Worm (Caenorhabditis elegans): ENCODE data around the gene F43G6.16.

F43G6.16 gene

DNA sequence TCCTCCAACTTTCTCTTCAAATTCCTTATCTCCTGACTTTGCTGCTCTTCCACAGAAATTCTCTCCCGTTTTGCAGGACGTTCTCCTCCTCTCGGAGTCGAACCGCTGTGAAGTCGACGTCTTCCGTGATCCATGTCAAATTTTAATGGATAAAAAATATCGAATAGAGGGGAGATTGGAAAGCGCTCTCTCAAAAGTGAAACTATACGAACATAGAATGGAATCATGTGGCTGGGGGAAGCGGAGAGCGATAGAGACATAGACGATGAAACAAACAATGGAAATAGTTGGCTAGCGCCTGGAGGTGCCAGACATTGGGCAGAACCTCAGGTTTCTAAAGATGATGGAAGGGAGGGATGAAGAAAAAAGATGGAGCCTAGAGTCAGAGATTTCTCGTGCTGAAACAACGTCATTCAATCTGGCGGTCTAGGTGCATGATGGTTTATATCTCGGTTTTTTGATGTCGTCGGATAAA is 31.5 kb upstream of the F43G6.16 start, which contains the start of gene F43G6.8 (continued):
- no peak for TF ChIP-seq ceh-16 (tag; optimal IDR thresholded peaks at IDR 0.05)

DNA sequence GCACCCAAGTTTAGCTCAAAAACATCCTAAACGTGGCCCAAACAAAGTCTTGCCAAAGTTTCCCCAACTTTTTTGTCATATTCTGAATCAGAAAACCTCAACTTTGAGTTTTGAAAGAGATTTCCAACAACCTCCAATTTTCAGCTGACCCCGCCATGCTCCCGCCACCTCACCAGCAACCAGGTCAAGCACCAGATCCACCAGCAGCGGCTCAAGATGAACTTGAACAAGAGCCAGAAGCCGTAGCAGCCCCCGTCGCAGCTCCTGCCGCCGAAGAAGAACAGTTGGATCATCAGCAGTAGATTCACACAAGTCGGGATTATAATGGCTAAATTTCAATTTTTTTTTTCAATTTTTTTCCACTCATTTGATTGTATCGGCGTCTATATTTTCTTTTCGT is 28.8 kb upstream of the F43G6.16 start:
- no peak for TF ChIP-seq unc-55 (GFP tag; optimal IDR thresholded peaks at IDR 0.05)
- TF ChIP-seq unc-39 (tag; optimal IDR thresholded peaks at IDR 0.05): no peak
- no peak for TF ChIP-seq nhr-25 (tag; optimal IDR thresholded peaks at IDR 0.05)
- no peak for TF ChIP-seq dmd-4 (tag; optimal IDR thresholded peaks at IDR 0.05)
- TF ChIP-seq ztf-1 (GFP tag; conservative IDR thresholded peaks at IDR 0.05): no peak
- TF ChIP-seq alr-1 (tag; optimal IDR thresholded peaks at IDR 0.05): no peak
- TF ChIP-seq Y55F3AM.14 (GFP tag; optimal IDR thresholded peaks at IDR 0.05): no peak

DNA sequence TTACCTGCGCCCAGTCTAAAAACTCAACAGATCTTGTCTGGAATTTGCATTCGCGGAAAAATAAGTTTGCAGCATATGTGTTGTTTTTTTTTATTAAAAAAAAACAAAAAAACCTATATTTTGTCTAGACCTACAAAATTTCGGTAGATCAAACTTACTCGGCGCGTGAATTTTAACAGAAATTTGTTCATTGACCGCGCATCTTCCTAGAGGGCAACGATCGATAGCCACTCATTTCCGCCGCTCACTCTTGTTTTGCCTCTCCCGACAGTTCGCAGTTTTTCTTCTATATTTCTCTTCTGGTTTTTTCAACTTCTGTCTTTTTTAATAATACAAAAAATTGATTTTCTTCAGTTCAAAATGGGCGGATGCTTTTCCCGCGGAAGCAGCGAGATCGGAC is 28.0 kb upstream of the F43G6.16 start, which contains the start of gene F43G6.7:
Gene F43G6.7 (plus strand): TSS at position 355 of the 400 bp plus-strand sequence.
- TF ChIP-seq blmp-1 (tag; optimal IDR thresholded peaks at IDR 0.05; ENCODE audit: insufficient read depth) (no peak), sma-9 (GFP tag; optimal IDR thresholded peaks at IDR 0.05) (no peak), sma-9 (tag; optimal IDR thresholded peaks at IDR 0.05) (no peak), lin-13 (GFP tag; optimal IDR thresholded peaks at IDR 0.05) (no peak), F13H6.1 (tag; optimal IDR thresholded peaks at IDR 0.05) (no peak), nhr-21 (tag; optimal IDR thresholded peaks at IDR 0.05) (no peak), skn-1 (tag; optimal IDR thresholded peaks at IDR 0.05) (no peak), nhr-25 (tag; optimal IDR thresholded peaks at IDR 0.05) (no peak), lin-11 (tag; optimal IDR thresholded peaks at IDR 0.05) (no peak), sem-4 (tag; optimal IDR thresholded peaks at IDR 0.05) (no peak), nhr-23 (tag; optimal IDR thresholded peaks at IDR 0.05) (no peak), nhr-129 (tag; optimal IDR thresholded peaks at IDR 0.05) (no peak), peb-1 (tag; optimal IDR thresholded peaks at IDR 0.05) (no peak)

DNA sequence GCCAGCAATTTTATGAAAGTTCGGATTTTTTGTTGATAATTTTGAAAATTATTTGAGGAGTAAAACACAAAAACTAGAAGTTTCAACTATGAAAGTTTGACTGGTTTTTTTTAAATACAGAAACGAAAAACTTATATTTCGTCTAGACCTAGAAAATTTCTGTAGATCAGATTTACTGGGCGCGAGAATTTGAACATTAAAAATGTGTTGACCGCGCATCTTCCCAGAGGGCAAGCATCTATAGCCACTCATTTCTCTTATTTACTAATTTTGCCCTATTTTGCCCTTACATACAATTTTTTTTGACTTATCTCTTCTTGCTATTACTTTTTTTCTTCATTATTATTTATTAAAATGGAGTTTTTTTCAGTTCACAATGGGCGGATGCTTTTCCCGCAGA is 26.5 kb upstream of the F43G6.16 start, which contains the start of gene F43G6.10:
Gene F43G6.10 (plus strand): TSS at position 371 of the 400 bp plus-strand sequence.
- TF ChIP-seq ceh-82 (tag; optimal IDR thresholded peaks at IDR 0.05) (no peak), elt-1 (tag; optimal IDR thresholded peaks at IDR 0.05) (no peak)

DNA sequence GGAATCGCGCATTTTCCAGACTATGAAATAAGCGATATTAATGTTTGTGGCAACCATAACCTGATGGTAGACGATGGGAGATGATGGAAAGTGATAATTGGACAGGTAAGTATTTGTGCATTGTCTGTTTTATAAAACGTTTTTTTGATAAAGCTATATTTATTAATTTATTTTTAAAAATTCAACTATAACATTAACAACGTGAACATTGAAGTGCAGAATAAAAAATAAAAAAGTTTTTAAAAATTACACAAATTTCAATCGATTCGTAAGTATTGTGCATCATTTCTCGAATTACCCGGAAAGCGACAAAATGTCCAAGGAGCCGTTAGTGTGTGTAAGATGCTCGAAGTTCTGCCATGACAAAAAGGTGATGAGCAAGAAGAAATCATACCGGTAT is 23.8 kb upstream of the F43G6.16 start, which contains the start of gene jmjd-1.1:
Gene jmjd-1.1 (plus strand): TSS at position 301 of the 400 bp plus-strand sequence.
- TF ChIP-seq aly-2 (tag; optimal IDR thresholded peaks at IDR 0.05): no peak
- no peak for TF ChIP-seq ZK546.5 (tag; optimal IDR thresholded peaks at IDR 0.05)
- TF ChIP-seq blmp-1 (tag; optimal IDR thresholded peaks at IDR 0.05; ENCODE audit: insufficient read depth): no peak
- TF ChIP-seq nhr-12 (tag; optimal IDR thresholded peaks at IDR 0.05): no peak
- no peak for TF ChIP-seq ztf-11 (tag; optimal IDR thresholded peaks at IDR 0.05)
- TF ChIP-seq R02D3.7 (tag; optimal IDR thresholded peaks at IDR 0.05): no peak
- no peak for TF ChIP-seq peb-1 (tag; optimal IDR thresholded peaks at IDR 0.05)
- TF ChIP-seq nhr-237 (tag; optimal IDR thresholded peaks at IDR 0.05): no peak
- no peak for TF ChIP-seq lin-11 (tag; optimal IDR thresholded peaks at IDR 0.05)
- TF ChIP-seq ztf-4 (tag; optimal IDR thresholded peaks at IDR 0.05): no peak
- TF ChIP-seq alr-1 (tag; optimal IDR thresholded peaks at IDR 0.05): no peak
- no peak for TF ChIP-seq unc-62 (GFP tag; optimal IDR thresholded peaks at IDR 0.05)
- TF ChIP-seq ceh-16 (tag; optimal IDR thresholded peaks at IDR 0.05): no peak
- no peak for TF ChIP-seq C34F6.9 (tag; optimal IDR thresholded peaks at IDR 0.05)
- no peak for TF ChIP-seq sma-9 (GFP tag; optimal IDR thresholded peaks at IDR 0.05)
- no peak for TF ChIP-seq sma-9 (tag; optimal IDR thresholded peaks at IDR 0.05)
- no peak for TF ChIP-seq unc-55 (GFP tag; optimal IDR thresholded peaks at IDR 0.05)
- no peak for TF ChIP-seq mdl-1 (tag; optimal IDR thresholded peaks at IDR 0.05)
- no peak for TF ChIP-seq F13H6.1 (tag; optimal IDR thresholded peaks at IDR 0.05)
- no peak for TF ChIP-seq ama-1 (optimal IDR thresholded peaks at IDR 0.05)

DNA sequence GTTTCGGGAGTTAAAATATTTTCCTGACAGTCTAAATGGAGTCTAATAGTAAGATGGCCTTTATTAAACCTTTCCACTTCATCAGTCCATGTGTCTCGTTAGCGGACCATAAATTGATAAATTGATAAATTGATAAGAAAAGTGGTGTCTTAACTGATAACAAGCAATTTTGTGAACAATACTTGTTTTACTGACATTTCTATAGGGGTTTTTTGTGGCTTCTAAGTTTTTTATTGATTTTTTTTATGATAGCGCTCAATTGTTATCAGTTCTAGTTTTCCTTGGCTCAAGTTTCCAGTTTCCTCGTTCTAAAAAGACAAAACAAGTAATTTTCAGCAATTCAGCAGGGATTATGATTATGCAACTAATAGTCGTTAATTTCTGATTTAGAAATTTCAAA is 20.0 kb upstream of the F43G6.16 start, which contains the start of gene F43G6.17:
Gene F43G6.17 (plus strand): TSS at position 301 of the 400 bp plus-strand sequence.
- no peak for TF ChIP-seq snpc-4 (tag; optimal IDR thresholded peaks at IDR 0.05)
- no peak for TF ChIP-seq nhr-11 (tag; optimal IDR thresholded peaks at IDR 0.05)
- no peak for TF ChIP-seq sma-9 (GFP tag; optimal IDR thresholded peaks at IDR 0.05)
- no peak for TF ChIP-seq sma-9 (tag; optimal IDR thresholded peaks at IDR 0.05)
- TF ChIP-seq zag-1 (tag; optimal IDR thresholded peaks at IDR 0.05): no peak
- TF ChIP-seq ztf-1 (GFP tag; conservative IDR thresholded peaks at IDR 0.05): no peak
- TF ChIP-seq gmeb-1 (tag; optimal IDR thresholded peaks at IDR 0.05): no peak
- no peak for TF ChIP-seq dmd-4 (tag; optimal IDR thresholded peaks at IDR 0.05)
- TF ChIP-seq nhr-12 (tag; optimal IDR thresholded peaks at IDR 0.05): no peak
- TF ChIP-seq unc-55 (GFP tag; optimal IDR thresholded peaks at IDR 0.05): no peak
- no peak for TF ChIP-seq unc-39 (tag; optimal IDR thresholded peaks at IDR 0.05)
- TF ChIP-seq nhr-23 (tag; optimal IDR thresholded peaks at IDR 0.05): no peak
- no peak for TF ChIP-seq mdl-1 (tag; optimal IDR thresholded peaks at IDR 0.05)
- TF ChIP-seq sma-3 (GFP tag; optimal IDR thresholded peaks at IDR 0.05): no peak
- TF ChIP-seq R02D3.7 (tag; optimal IDR thresholded peaks at IDR 0.05): no peak
- no peak for TF ChIP-seq blmp-1 (tag; optimal IDR thresholded peaks at IDR 0.05; ENCODE audit: insufficient read depth)

Data from whole organism, L2 larva.